Fruit fly (Drosophila melanogaster): ENCODE measurements around the gene CG13043.

dm6 chr3L:16279987-16280454, 25.6 kb downstream of the CG13043 start, which contains the start of gene CG13064:
- TF ChIP-seq Rel (GFP tag; optimal IDR thresholded peaks at IDR 0.05) (no peak), Rel (tag; optimal IDR thresholded peaks at IDR 0.05) (no peak), sage (GFP tag; optimal IDR thresholded peaks at IDR 0.05) (no peak), OdsH (GFP tag; optimal IDR thresholded peaks at IDR 0.05) (no peak), fru (GFP tag; optimal IDR thresholded peaks at IDR 0.05) (no peak), h (GFP tag; optimal IDR thresholded peaks at IDR 0.05) (no peak), psq (GFP tag; optimal IDR thresholded peaks at IDR 0.05) (no peak), usp (GFP tag; optimal IDR thresholded peaks at IDR 0.05) (no peak), dmrt93B (GFP tag; optimal IDR thresholded peaks at IDR 0.05) (no peak), Dif (GFP tag; optimal IDR thresholded peaks at IDR 0.05; ENCODE audit: partially characterized antibody) (no peak)

All from whole organism, wandering third instar larva.